Worm (Caenorhabditis elegans): ENCODE data around the gene tomm-7.

DNA sequence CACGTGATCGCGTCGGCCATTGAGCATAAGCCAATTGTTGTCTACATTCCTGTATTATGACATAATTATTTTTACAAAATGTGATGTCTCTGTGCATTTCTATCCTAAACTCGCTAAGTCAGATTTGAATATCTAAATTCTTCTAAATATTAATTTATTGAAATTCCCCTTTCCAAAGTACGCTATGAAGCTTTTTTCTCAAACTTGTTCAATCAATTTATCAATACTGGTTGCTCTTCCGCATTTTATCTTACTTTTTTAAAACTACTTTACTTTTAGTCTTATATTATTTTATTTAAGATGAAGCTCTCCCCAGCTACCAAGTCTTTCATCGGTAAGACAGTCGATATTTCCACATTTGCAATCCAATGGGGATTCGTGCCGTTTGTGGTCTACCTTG is at the start of gene tomm-7:
- TF ChIP-seq him-1 (tag; optimal IDR thresholded peaks at IDR 0.05) (no peak), dao-5 (tag; optimal IDR thresholded peaks at IDR 0.05) (no peak)

Data from whole organism, L4/young adult.